Worm (Caenorhabditis elegans) whole organism, L4/young adult: Measurements from ENCODE around the gene dyf-4.

Experiments
- W03F9.2 ChIP-seq: fragments of 150-350 bp; optimal IDR thresholded peaks from 2 replicates; lab custom pipeline; 2014; ENCODE audit warnings: missing biosample characterization, missing genetic modification characterization
- dao-5 ChIP-seq: sonication (generic microtip); optimal IDR thresholded peaks from 2 replicates; lab custom pipeline; 2016; ENCODE audit warnings: missing genotype, missing genetic modification characterization, moderate library complexity, missing compliant biosample characterization
- him-1 ChIP-seq: sonication (generic microtip); optimal IDR thresholded peaks from 2 replicates; lab custom pipeline; 2016; ENCODE audit warnings: missing genotype, missing genetic modification reagents, missing genetic modification characterization, missing compliant biosample characterization

The dyf-4 gene

DNA sequence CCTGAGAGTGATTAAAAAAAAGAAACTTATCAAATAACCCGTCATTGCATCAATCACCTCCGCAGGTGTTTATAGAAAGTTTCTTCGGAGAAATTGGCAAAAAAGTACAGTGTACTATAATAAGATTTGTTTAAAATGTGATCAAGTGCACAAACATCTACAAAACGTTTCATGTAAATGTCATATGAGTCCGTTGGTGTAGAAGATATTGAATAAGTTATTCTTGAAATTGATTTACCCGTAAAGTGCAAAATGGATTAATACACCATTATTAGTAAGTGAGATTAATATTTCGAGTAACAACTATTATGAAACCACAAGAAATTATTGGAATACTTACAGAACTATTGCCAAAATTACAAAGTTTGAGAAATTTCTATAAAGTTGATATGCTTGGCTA, 5.5 kb upstream of the dyf-4 start:
- TF ChIP-seq him-1 (tag; lab: Kevin White, UChicago) (no peak), dao-5 (no peak), W03F9.2 (tag; lab: Kevin White, UChicago) (no peak)

DNA sequence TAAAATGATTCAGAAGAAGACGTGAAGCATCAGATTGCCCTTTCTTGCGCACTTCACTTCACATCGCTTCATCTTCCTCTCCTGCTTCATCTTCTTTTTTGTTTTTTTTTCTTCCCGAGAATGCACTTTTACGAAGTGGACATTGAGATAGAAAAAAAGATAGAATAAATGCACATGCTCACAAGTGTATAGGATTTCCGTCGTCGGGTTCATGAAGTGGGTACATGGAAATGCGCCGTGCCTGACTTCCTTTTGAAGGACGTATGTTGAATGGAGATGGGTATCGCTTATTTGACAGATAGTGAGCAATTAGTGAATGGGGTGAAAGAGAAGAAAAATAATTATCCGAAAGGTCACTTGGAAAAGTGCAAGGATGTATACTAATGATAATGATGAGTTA, 4.6 kb upstream of the dyf-4 start:
- TF ChIP-seq him-1 (tag; lab: Kevin White, UChicago) (no peak), W03F9.2 (tag; lab: Kevin White, UChicago) (no peak), dao-5 (no peak)

DNA sequence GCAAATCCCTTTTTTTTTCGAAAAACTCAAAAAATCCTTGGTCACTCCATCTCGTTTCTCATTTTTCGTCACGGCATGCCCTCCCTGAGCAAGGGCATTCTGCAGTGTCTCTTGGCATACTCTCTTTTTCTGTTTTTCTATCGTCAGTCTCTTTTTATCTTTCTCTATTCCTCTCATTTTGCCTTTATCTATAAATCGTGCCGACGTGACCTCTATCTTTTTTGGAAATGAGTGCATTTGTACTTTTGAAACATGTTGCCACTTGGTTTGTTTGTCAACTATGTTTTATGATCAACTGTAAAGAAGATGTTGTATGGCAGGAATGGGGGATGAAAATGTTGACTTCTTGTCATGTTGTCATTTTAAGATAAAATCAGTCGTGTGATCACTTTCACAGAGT, 3.4 kb upstream of the dyf-4 start:
- no peak for TF ChIP-seq W03F9.2 (tag; lab: Kevin White, UChicago)
- TF ChIP-seq him-1 (tag; lab: Kevin White, UChicago) = peak; percentile 31
- TF ChIP-seq dao-5 = no peak

DNA sequence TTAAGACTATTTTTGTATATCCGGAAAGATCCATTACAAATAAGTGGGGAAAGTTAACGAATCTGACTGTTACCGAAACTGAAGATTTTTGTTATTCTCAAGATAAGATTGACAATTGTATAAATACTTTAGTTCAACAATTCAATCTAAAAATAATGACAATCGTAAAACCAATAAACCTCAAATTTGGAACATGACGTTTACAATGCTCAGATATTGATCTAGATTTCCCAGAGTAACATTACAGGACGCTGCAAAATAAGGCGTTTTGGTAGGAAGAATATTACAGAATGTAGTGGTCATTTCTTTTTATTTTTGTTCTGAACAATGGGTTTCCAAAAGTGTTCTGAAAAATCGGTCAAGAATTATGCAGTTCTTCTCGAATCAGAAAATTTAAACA, 1.2 kb upstream of the dyf-4 start, which contains the start of gene F45D3.1:
TSS of gene F45D3.1 (plus strand) at position 301 of the 400 bp plus-strand sequence.
- TF ChIP-seq him-1 (tag; lab: Kevin White, UChicago) (no peak), dao-5 (no peak), W03F9.2 (tag; lab: Kevin White, UChicago) (no peak)

DNA sequence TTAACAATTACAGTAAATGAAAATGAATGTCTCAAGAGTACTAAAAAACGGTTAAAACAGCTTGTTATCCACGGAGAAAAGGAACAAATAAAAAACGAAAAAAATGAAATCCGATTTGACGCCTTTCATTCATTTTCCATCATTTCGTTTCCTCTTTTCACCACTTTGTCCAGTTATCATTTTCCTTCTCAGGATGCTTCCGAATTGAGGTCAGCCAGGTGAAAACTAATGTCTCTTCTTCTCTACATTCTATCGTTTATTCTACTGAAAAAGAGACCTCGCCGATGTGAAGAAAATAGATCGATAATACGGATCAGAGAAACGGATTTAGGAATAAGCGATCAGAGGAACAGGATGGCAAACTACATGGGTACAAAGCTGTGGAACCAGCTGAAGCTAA, 586 bp upstream of the dyf-4 start:
- TF ChIP-seq W03F9.2 (tag; lab: Kevin White, UChicago) (no peak), dao-5 (no peak), him-1 (tag; lab: Kevin White, UChicago) (no peak)

DNA sequence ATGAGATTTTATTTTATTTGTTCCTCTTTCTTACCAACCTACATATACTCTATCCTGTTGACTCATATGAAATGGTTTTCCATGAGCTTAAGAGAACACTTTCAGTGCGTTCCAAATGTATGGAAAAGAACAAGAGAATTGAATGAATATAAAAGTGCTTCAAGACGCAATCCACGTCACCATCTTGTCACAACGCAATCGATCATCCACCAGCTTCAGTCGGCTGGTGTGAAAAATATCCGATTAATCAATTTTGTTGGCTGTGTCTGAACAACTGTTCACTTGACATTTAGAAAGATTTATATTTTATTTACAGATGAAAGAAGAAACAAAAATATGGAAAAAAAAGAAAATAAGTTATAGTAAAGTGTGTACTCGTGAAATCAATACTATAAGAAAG, 2.2 kb downstream of the dyf-4 start:
- TF ChIP-seq W03F9.2 (tag; lab: Kevin White, UChicago) (no peak), him-1 (tag; lab: Kevin White, UChicago) (no peak), dao-5 (no peak)

DNA sequence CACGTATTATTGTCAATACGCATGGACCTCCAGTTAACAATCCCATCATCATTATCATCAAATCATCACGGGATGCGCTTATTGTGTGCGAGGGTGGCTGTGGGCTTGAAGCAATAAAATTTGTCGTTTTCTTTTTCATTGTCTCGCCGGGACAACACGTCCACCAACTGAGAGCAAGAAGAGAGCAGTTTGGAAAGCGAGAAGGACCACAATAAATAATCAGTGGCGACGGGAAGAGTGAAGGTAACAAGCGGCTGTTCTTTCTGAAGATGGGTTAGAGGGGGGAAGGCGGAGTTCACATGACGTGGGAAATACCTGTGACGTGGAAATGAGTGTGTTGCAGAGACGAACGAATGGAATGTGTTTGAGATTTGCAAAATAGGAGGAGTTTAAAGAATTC, 6.8 kb downstream of the dyf-4 start:
- no peak for TF ChIP-seq dao-5
- TF ChIP-seq W03F9.2 (tag; lab: Kevin White, UChicago) = no peak
- TF ChIP-seq him-1 (tag; lab: Kevin White, UChicago) = no peak

DNA sequence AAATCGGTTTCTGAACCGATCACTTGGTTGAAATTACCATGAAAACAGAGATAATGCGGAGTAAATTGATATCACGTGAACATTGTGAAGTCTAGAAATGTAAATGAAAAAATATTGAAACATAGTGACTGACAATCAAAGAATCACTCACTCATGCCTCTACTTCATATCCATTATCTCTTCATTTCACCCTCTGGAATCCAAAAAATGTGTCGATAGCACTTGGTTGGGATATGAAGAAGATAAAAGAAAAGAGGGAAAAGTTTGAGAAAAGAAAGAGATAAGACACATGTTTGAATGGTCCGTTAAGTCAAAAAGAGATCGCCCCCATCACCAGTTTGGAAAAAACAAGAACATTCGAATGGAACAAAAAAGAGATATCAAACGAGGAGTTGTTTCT, 7.8 kb downstream of the dyf-4 start:
- TF ChIP-seq dao-5 (no peak), him-1 (tag; lab: Kevin White, UChicago) (no peak), W03F9.2 (tag; lab: Kevin White, UChicago) (no peak)

DNA sequence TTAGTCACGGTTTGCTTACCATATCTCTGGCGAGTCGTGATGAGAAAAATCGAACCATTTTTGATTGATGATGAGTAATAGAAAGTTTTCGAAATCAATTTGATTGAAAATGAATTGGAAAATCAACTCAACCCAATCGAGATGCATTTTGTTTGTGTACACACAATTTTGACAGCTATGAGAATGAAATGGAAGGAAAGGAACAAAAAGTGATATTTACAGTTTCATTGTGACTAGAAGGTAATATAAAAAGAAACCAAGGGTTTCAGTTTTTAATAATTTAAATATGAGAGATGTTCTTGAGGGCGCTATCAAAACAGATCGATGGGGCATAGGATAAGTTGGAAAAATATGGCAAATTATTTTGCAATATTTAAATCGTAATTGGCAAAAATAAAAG, 8.4 kb downstream of the dyf-4 start, which contains the start of gene cal-1:
TSS of gene cal-1 (minus strand) at position 101 of the 400 bp plus-strand sequence.
- TF ChIP-seq dao-5 = no peak
- TF ChIP-seq W03F9.2 (tag; lab: Kevin White, UChicago) = no peak
- no peak for TF ChIP-seq him-1 (tag; lab: Kevin White, UChicago)

DNA sequence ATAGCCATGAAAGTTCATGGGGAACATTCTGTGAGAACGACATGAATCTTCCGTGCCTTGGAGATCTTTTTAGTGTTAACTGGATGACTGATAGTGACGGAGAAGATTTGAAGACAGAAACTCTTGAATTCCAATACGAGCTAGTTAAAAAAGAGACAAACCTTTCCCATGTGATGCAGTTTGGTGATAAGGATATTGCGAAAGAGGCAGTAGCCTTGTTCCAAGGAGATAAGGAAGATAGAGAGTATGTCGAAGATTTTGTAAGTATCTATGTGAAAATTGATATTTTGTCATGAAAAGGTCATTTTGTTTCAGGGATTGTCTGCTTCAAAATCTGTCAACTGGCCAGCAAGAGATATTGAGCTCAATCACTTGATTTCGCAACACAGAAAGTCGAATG, 11.6 kb downstream of the dyf-4 start:
- TF ChIP-seq him-1 (tag; lab: Kevin White, UChicago) (no peak), W03F9.2 (tag; lab: Kevin White, UChicago) (no peak), dao-5 (no peak)

DNA sequence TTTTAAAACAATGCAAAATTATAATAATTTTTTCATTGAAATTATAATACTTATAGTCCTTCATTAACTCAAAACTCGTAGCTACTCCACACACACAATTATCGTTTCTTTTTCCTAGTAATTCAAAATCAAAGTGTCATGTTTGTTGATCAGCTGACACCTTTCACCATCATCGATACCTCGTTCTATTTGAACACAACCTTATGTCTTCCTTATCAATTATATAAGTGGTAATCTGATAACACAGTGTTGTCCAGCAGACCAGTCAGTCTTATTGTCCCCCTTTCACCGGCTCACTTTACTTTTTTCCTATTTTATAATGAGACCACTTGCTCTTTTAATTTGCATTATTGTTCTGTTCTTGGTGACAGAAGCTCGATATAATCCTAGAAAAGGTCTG, 12.8 kb downstream of the dyf-4 start, which contains the start of the genes T28H10.2 and lgmn-1:
TSS of gene T28H10.2 (minus strand) at position 177 of the 400 bp plus-strand sequence.
TSS of gene lgmn-1 (plus strand) at position 284 of the 400 bp plus-strand sequence.
- TF ChIP-seq W03F9.2 (tag; lab: Kevin White, UChicago) = no peak
- TF ChIP-seq dao-5 = no peak
- no peak for TF ChIP-seq him-1 (tag; lab: Kevin White, UChicago)

DNA sequence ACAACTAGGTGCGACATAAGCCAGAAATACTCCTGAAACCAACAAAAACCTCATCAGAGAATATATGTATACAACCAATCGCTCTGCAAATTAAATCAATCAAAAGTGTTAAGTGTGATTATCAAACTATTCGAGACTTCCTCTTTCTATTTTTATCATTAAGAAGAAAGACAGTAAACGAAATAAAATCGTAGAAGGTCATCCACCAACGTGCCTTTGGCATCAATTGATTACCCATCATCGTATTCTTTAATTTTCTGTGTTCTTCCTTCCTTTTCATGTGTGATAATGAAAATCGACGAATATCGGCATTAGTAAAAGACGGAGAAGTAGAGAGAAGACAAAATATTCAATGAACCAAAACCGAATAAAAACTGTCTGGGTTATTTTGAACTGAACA, 13.6 kb downstream of the dyf-4 start:
- TF ChIP-seq him-1 (tag; lab: Kevin White, UChicago) = no peak
- no peak for TF ChIP-seq dao-5
- TF ChIP-seq W03F9.2 (tag; lab: Kevin White, UChicago) = no peak

DNA sequence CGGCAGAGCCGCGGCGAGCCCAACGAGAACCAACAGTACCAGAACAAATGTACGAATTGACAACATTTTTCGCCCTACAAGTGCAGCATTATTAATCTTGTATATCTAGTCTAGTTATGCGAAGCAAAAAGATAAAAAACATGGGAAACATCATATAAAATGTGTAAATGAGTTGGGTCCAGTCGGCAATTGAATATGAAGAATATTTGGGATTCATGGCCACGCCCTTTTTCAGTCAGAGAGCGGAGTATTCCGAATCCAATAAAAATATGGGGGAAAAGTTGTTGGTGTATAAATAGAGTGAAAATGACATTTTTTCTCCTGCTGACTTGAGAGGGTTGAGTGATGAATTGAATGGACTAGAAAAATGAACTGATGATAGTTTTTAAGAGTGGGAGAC, 19.4 kb downstream of the dyf-4 start, which contains the start of gene nlp-46:
TSS of gene nlp-46 (minus strand) at position 101 of the 400 bp plus-strand sequence.
- TF ChIP-seq him-1 (tag; lab: Kevin White, UChicago) (no peak), W03F9.2 (tag; lab: Kevin White, UChicago) (no peak), dao-5 (no peak)

DNA sequence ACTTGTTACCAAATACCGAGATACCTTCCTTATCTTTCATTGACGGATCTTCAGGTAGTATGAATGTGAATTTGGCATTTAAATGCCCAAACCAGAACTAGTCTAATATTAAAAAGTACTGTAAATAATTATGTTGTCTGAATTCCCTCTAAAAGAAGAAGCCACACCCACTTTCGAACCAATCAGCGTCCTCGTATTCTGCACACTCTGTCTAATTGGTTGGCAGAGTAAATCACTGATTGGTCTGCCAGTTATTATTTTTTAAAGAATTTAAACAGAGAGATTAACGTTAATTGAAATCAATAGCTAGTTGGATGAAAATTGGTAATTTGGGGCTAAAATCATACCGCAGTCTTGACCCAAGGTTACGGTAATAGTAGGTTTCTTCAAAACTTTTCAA, 19.8 kb downstream of the dyf-4 start:
- TF ChIP-seq dao-5 (no peak), W03F9.2 (tag; lab: Kevin White, UChicago) (no peak), him-1 (tag; lab: Kevin White, UChicago) (no peak)

DNA sequence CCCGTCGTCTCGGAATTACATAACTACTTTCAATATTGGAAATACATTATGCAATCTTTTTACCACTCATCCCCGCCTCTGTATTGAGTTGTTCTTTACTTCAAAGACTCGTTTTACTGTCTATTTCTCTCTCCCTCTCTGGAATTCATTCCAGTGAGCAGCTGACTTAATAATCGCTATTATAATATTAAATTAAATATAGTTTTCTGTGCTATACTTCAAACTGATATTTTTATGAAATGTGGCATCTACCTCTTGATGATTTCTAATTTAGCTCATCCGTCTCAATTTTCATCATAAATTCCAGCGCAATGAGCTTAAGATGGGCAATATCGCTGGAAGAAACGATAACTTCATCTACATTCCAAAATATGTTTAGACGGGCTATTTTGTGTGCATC, 22.0 kb downstream of the dyf-4 start, which contains the start of gene T28H10.1:
TSS of gene T28H10.1 (plus strand) at position 301 of the 400 bp plus-strand sequence.
- TF ChIP-seq dao-5 = no peak
